Worm (Caenorhabditis elegans) whole organism, L3 larva: Measurements from ENCODE around the gene F21D5.4.
A peak's percentile ranks its signal among the peaks of the same experiment; 100 is the strongest.

ENCODE experiments used
- egl-27 ChIP-seq: sonication (generic microtip); optimal IDR thresholded peaks from 4 replicates; lab custom pipeline; 2017; ENCODE audit warnings: missing biosample characterization, missing genetic modification reagents, missing genetic modification characterization
- elt-3 ChIP-seq, 3 experiments: fragments of 150-350 bp in 1 of 3; sonication (generic microtip) in 2 of 3; optimal IDR thresholded peaks; 2 replicates in 2 of 3; 4 replicates in 1 of 3; lab custom pipeline; 2014 to 2017; ENCODE audit warnings: missing biosample characterization in 3 of 3, missing genetic modification characterization in 3 of 3
- lin-15B ChIP-seq: fragments of 150-350 bp; optimal IDR thresholded peaks from 2 replicates; lab custom pipeline; 2014; ENCODE audit warnings: missing biosample characterization, missing genetic modification characterization
- nhr-237 ChIP-seq: fragments of 150-350 bp; optimal IDR thresholded peaks from 2 replicates; lab custom pipeline; 2014; ENCODE audit warnings: missing biosample characterization, missing genetic modification characterization
- nhr-28 ChIP-seq: fragments of 150-350 bp; optimal IDR thresholded peaks from 2 replicates; lab custom pipeline; 2014; ENCODE audit warnings: missing biosample characterization, missing genetic modification characterization
- nhr-67 ChIP-seq: fragments of 150-350 bp; optimal IDR thresholded peaks from 2 replicates; lab custom pipeline; 2014; ENCODE audit warnings: missing biosample characterization, missing genetic modification characterization
- snpc-4 ChIP-seq: fragments of 150-350 bp; optimal IDR thresholded peaks from 2 replicates; lab custom pipeline; 2014; ENCODE audit warnings: missing biosample characterization, missing genetic modification characterization
- unc-62 ChIP-seq: fragments of 150-350 bp; sonication (generic microtip); optimal IDR thresholded peaks from 4 replicates; lab custom pipeline; 2014; ENCODE audit warnings: missing biosample characterization, missing genetic modification reagents, missing genetic modification characterization
- ztf-11 ChIP-seq: fragments of 150-350 bp; optimal IDR thresholded peaks from 2 replicates; lab custom pipeline; 2014; ENCODE audit warnings: missing biosample characterization, missing genetic modification characterization

- TF ChIP-seq nhr-237 (tag; lab: Kevin White, UChicago) (no peak), lin-15B (tag; lab: Kevin White, UChicago) (peak; percentile 2), egl-27 (tag; lab: Kevin White, UChicago) (no peak), ztf-11 (tag; lab: Kevin White, UChicago) (no peak), elt-3 (tag; optimal IDR thresholded peaks at IDR 0.05; lab: Kevin White, UChicago) (no peak), unc-62 (GFP tag; lab: Kevin White, UChicago) (no peak), nhr-28 (no peak), nhr-67 (tag; lab: Kevin White, UChicago) (no peak), snpc-4 (tag; lab: Kevin White, UChicago) (no peak)
Observed at ce11 chrIV:8725345-8725744, 12.5 kb upstream of the F21D5.4 start, which contains the start of gene pgm-3.
